Fruit fly (Drosophila melanogaster) whole organism: ENCODE results near the gene Gr97a.

ENCODE experiments used
- CG8478 ChIP-seq: fragments of >200 bp; optimal IDR thresholded peaks from 2 replicates; lab custom pipeline; 2018; ENCODE audit warnings: inconsistent platforms
- Dll ChIP-seq: fragments of >200 bp; optimal IDR thresholded peaks from 2 replicates; lab custom pipeline; 2017
- EcR ChIP-seq, 2 experiments: fragments of >200 bp; optimal IDR thresholded peaks; 2 replicates each; lab custom pipeline; 2017; ENCODE audit warnings: missing biosample characterization in 2 of 2, missing genetic modification characterization in 2 of 2, missing genetic modification reagents in 2 of 2
- pan ChIP-seq: fragments of >200 bp; optimal IDR thresholded peaks from 2 replicates; lab custom pipeline; 2017
- psq ChIP-seq: fragments of >200 bp; optimal IDR thresholded peaks from 2 replicates; lab custom pipeline; 2017
- usp ChIP-seq: fragments of >200 bp; optimal IDR thresholded peaks from 2 replicates; lab custom pipeline; 2017; ENCODE audit warnings: missing biosample characterization, missing genetic modification characterization, mixed read lengths

DNA sequence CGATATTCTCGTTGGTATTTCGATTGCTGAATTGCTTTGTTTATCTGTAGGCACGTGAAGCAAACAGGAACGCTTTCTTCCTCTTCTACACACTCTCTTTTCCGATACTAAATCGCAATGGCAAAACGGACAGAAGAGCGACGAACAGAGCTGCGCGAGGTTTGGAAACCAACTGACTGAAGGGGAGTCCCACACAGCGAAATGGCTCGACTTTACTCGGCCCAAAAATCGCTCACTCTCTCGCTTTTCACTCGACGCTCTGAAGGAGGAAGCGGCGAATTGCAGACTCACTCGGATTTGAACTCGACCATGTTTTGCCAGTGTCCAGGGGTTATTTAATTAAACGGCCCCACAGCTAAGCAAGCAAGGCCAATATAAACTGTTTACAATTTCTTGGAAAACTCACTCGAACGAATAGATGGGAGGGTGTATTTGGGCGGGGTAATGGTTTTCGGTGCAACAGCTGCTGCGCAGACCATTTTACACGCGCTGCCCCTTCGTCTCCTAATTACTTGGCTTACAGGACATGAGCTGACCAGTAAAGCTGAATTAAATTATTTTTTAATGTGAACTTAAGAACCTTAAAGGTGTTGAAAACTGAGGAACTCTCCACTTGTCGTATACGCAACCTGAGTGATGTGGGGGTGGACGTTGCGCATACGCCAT, 7.8 kb downstream of the Gr97a start, which contains the start of gene CG6330:
- TF ChIP-seq pan (lab: Kevin White, UChicago) (no peak), usp (GFP tag; lab: Kevin White, UChicago) (no peak), EcR (GFP tag; optimal IDR thresholded peaks at IDR 0.05; lab: Kevin White, UChicago) (no peak), Dll (lab: Kevin White, UChicago) (no peak), CG8478 (lab: Kevin White, UChicago) (no peak), psq (lab: Kevin White, UChicago) (no peak)
